Worm (Caenorhabditis elegans) whole organism, midembryonic: Measurements from ENCODE around the gene try-10.

Source experiments
- T22C8.4 ChIP-seq: fragments of 200-800 bp; sonication (Bioruptor generic); IDR thresholded peaks from 2 replicates; pipeline ENCODE4 v1.3.6; 2022; ENCODE audit warnings: missing genetic modification characterization, missing compliant biosample characterization
- cog-1 ChIP-seq: sonication (generic microtip); optimal IDR thresholded peaks from 2 replicates; lab custom pipeline; 2016; ENCODE audit warnings: missing genetic modification characterization, missing compliant biosample characterization
- flt-1 ChIP-seq: fragments of 200-800 bp; sonication (Bioruptor generic); IDR thresholded peaks from 2 replicates; pipeline ENCODE4 v1.3.6; 2022; ENCODE audit warnings: missing genetic modification characterization, missing compliant biosample characterization
- klf-2 ChIP-seq: fragments of 200-800 bp; sonication (Bioruptor generic); conservative IDR thresholded peaks from 2 replicates; pipeline ENCODE4 v1.3.6; 2022; ENCODE audit warnings: missing genetic modification reagents, missing genetic modification characterization, missing compliant biosample characterization
- med-1 ChIP-seq: sonication (generic microtip); optimal IDR thresholded peaks from 2 replicates; lab custom pipeline; 2017; ENCODE audit warnings: missing genetic modification characterization, mild to moderate bottlenecking, missing compliant biosample characterization, antibody characterized with exemption, missing genetic modification reagents; ENCODE audit not compliant: insufficient read depth
- ztf-23 ChIP-seq: fragments of 200-800 bp; sonication (Bioruptor generic); IDR thresholded peaks from 2 replicates; pipeline ENCODE4 v1.3.6; 2022; ENCODE audit warnings: missing genetic modification reagents, missing genetic modification characterization, missing compliant biosample characterization
- ztf-29 ChIP-seq: fragments of 200-800 bp; sonication (Bioruptor generic); IDR thresholded peaks from 2 replicates; pipeline ENCODE4 v1.3.6; 2022; ENCODE audit warnings: missing genetic modification reagents, missing genetic modification characterization, missing compliant biosample characterization

DNA sequence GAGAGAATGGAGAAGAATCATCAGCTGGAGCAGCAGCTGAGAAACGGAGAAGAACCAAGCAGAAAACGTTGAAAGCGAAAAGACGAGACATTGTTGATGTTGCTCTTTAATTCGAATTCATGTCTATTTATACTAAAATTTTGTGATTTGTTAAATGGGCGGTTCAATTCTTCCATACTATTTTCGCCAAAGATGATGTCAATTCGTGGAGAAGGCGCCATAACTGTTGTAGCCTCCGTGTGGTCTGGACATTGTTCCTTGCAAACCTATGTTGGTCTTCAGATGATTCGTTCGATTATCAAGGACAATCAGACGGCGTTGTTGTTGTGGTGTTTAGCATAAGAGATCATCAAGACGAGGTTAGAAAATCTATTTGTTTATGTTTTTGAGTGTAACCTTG lies 15.6 kb downstream of the try-10 start, which contains the start of gene far-3:
- TF ChIP-seq ztf-23: no peak
- no peak for TF ChIP-seq ztf-29 (GFP tag; lab: Robert Waterston, UW)
- TF ChIP-seq flt-1: no peak
- TF ChIP-seq med-1 (GFP tag; lab: Kevin White, UChicago): no peak
- no peak for TF ChIP-seq cog-1 (tag; lab: Kevin White, UChicago)
- TF ChIP-seq klf-2: no peak
- no peak for TF ChIP-seq T22C8.4 (GFP tag; lab: Robert Waterston, UW)
